Worm (Caenorhabditis elegans): ENCODE results near the gene nas-22.

The nas-22 gene

ce11 chrV:11454917-11455316 is 19.6 kb upstream of the nas-22 start:
- TF ChIP-seq lin-40 (tag; optimal IDR thresholded peaks at IDR 0.05) (no peak), tbx-9 (tag; optimal IDR thresholded peaks at IDR 0.05; ENCODE audit: borderline replicate concordance) (no peak), zim-3 (tag; optimal IDR thresholded peaks at IDR 0.05) (no peak), tlf-1 (GFP tag; optimal IDR thresholded peaks at IDR 0.05) (no peak)

ce11 chrV:11459255-11459654 is 15.2 kb upstream of the nas-22 start, which contains the start of gene T11F9.1:
Gene T11F9.1, plus strand, starts transcription at chrV:11459555.
- no peak for TF ChIP-seq chd-7 (tag; optimal IDR thresholded peaks at IDR 0.05)
- TF ChIP-seq F52B5.7 (tag; optimal IDR thresholded peaks at IDR 0.05): no peak
- no peak for TF ChIP-seq ztf-25 (GFP tag; IDR thresholded peaks at IDR 0.05)

- TF ChIP-seq dpl-1 (GFP tag; optimal IDR thresholded peaks at IDR 0.05) (no peak), snpc-3.4 (tag; optimal IDR thresholded peaks at IDR 0.05) (no peak), unc-62 (GFP tag; optimal IDR thresholded peaks at IDR 0.05) (no peak), ceh-58 (GFP tag; IDR thresholded peaks at IDR 0.05) (no peak), ceh-79 (tag; optimal IDR thresholded peaks at IDR 0.05) (no peak), madf-6 (GFP tag; IDR thresholded peaks at IDR 0.05) (no peak), F55B11.4 (tag; optimal IDR thresholded peaks at IDR 0.05; ENCODE audit: borderline replicate concordance, insufficient read depth) (no peak), tlf-1 (GFP tag; optimal IDR thresholded peaks at IDR 0.05) (no peak), hrde-1 (tag; optimal IDR thresholded peaks at IDR 0.05; ENCODE audit: borderline replicate concordance) (no peak), dpff-1 (tag; optimal IDR thresholded peaks at IDR 0.05) (no peak), dox-1 (GFP tag; IDR thresholded peaks at IDR 0.05) (no peak)
Observed at ce11 chrV:11462963-11463453, 11.5 kb upstream of the nas-22 start, which contains the start of gene zipt-16. Gene zipt-16, plus strand, starts transcription at chrV:11463013.

- TF ChIP-seq ztf-3 (GFP tag; optimal IDR thresholded peaks at IDR 0.05): no peak
- peak; percentile 92 for TF ChIP-seq nhr-80 (tag; optimal IDR thresholded peaks at IDR 0.05)
- TF ChIP-seq ets-4 (GFP tag; optimal IDR thresholded peaks at IDR 0.05): peak; percentile 38
- no peak for TF ChIP-seq unc-62 (GFP tag; optimal IDR thresholded peaks at IDR 0.05)
- no peak for TF ChIP-seq gei-17 (GFP tag; optimal IDR thresholded peaks at IDR 0.05)
- no peak for TF ChIP-seq ztf-25 (GFP tag; IDR thresholded peaks at IDR 0.05)
- TF ChIP-seq dox-1 (GFP tag; IDR thresholded peaks at IDR 0.05): no peak
- peak in 1 of 2 experiments; percentile 23 for TF ChIP-seq let-607 (tag; optimal IDR thresholded peaks at IDR 0.05)
- no peak for TF ChIP-seq F55B11.4 (tag; optimal IDR thresholded peaks at IDR 0.05; ENCODE audit: borderline replicate concordance, insufficient read depth)
- no peak for TF ChIP-seq ztf-26 (tag; optimal IDR thresholded peaks at IDR 0.05)
- no peak for TF ChIP-seq F10E7.11 (tag; optimal IDR thresholded peaks at IDR 0.05)
- TF ChIP-seq lag-1 (GFP tag; IDR thresholded peaks at IDR 0.05): no peak
- TF ChIP-seq aptf-2 (GFP tag; conservative IDR thresholded peaks at IDR 0.05): no peak
Observed at ce11 chrV:11470210-11470713, 4.2 kb upstream of the nas-22 start, which contains the start of gene aat-6. Gene aat-6, minus strand, starts transcription at chrV:11470663.

ce11 chrV:11472209-11472608 is 2.3 kb upstream of the nas-22 start, which contains the start of the genes nas-20 and nas-21:
Gene nas-20, minus strand, starts transcription at chrV:11472309.
Gene nas-21, plus strand, starts transcription at chrV:11472564.
- TF ChIP-seq ztf-28 (GFP tag; IDR thresholded peaks at IDR 0.05): no peak
- no peak for TF ChIP-seq ama-1 (optimal IDR thresholded peaks at IDR 0.05)
- TF ChIP-seq ama-1 (GFP tag; optimal IDR thresholded peaks at IDR 0.05): no peak
- no peak for TF ChIP-seq Y56A3A.18 (GFP tag; IDR thresholded peaks at IDR 0.05)
- no peak for TF ChIP-seq ztf-3 (GFP tag; optimal IDR thresholded peaks at IDR 0.05)
- no peak for TF ChIP-seq F57A8.1 (GFP tag; optimal IDR thresholded peaks at IDR 0.05)
- TF ChIP-seq ekl-4 (GFP tag; IDR thresholded peaks at IDR 0.05): no peak
- TF ChIP-seq nhr-90 (tag; optimal IDR thresholded peaks at IDR 0.05): no peak
- no peak for TF ChIP-seq F23B12.7 (tag; optimal IDR thresholded peaks at IDR 0.05; ENCODE audit: insufficient read depth)
- TF ChIP-seq T26A5.8 (tag; optimal IDR thresholded peaks at IDR 0.05): no peak
- no peak for TF ChIP-seq pbrm-1 (GFP tag; IDR thresholded peaks at IDR 0.05)
- no peak for TF ChIP-seq ceh-40 (GFP tag; IDR thresholded peaks at IDR 0.05)
- TF ChIP-seq dpl-1 (GFP tag; optimal IDR thresholded peaks at IDR 0.05): no peak
- no peak for TF ChIP-seq egrh-3 (GFP tag; IDR thresholded peaks at IDR 0.05)
- no peak for TF ChIP-seq Y53F4B.3 (GFP tag; IDR thresholded peaks at IDR 0.05)
- no peak for TF ChIP-seq Y53G8AR.9 (GFP tag; conservative IDR thresholded peaks at IDR 0.05)
- TF ChIP-seq ztf-22 (GFP tag; optimal IDR thresholded peaks at IDR 0.05): no peak
- TF ChIP-seq ZK185.1 (tag; optimal IDR thresholded peaks at IDR 0.05; ENCODE audit: poor library complexity, severe bottlenecking): no peak
